Worm (Caenorhabditis elegans) whole organism, early embryonic: Measurements from ENCODE around the gene T04A8.18.

Source experiments
- B0310.2 ChIP-seq: sonication (generic microtip); optimal IDR thresholded peaks from 2 replicates; lab custom pipeline; 2016; ENCODE audit warnings: mild to moderate bottlenecking, missing genetic modification characterization, missing compliant biosample characterization
- F13C5.2 ChIP-seq: sonication (generic microtip); optimal IDR thresholded peaks from 2 replicates; lab custom pipeline; 2017; ENCODE audit warnings: mild to moderate bottlenecking, missing genetic modification characterization, inconsistent platforms, missing compliant biosample characterization
- aly-1 ChIP-seq: sonication (generic microtip); optimal IDR thresholded peaks from 2 replicates; lab custom pipeline; 2016; ENCODE audit warnings: missing genetic modification characterization, missing compliant biosample characterization
- ama-1 ChIP-seq: fragments of 150-350 bp; optimal IDR thresholded peaks from 2 replicates; lab custom pipeline; 2014
- ets-7 ChIP-seq: sonication (generic microtip); optimal IDR thresholded peaks from 2 replicates; lab custom pipeline; 2016; ENCODE audit warnings: missing genotype, missing genetic modification characterization, missing compliant biosample characterization
- hmg-4 ChIP-seq: fragments of 200-800 bp; sonication (Bioruptor generic); optimal IDR thresholded peaks from 2 replicates; lab custom pipeline; 2018; ENCODE audit warnings: mild to moderate bottlenecking, missing genetic modification characterization, missing compliant biosample characterization
- pes-1 ChIP-seq: fragments of 200-800 bp; sonication (Bioruptor generic); IDR thresholded peaks from 2 replicates; pipeline ENCODE4 v1.3.6; 2022; ENCODE audit warnings: missing genetic modification reagents, missing genetic modification characterization, missing compliant biosample characterization
- tbx-11 ChIP-seq: fragments of 200-800 bp; sonication (Bioruptor generic); IDR thresholded peaks from 2 replicates; pipeline ENCODE4 v1.3.6; 2022; ENCODE audit warnings: missing genetic modification characterization, missing compliant biosample characterization
- tra-4 ChIP-seq: sonication (generic microtip); optimal IDR thresholded peaks from 2 replicates; lab custom pipeline; 2017; ENCODE audit warnings: missing genetic modification characterization, missing compliant biosample characterization

ce11 chrIII:4731295-4731988, 22.4 kb downstream of the T04A8.18 start, which contains the start of gene F17C8.3:
- no peak for TF ChIP-seq pes-1 (GFP tag; lab: Robert Waterston, UW)
- no peak for TF ChIP-seq hmg-4
- no peak for TF ChIP-seq B0310.2 (tag; lab: Kevin White, UChicago)
- TF ChIP-seq ama-1 (lab: Kevin White, UChicago), result no peak
- TF ChIP-seq tbx-11 (GFP tag; lab: Robert Waterston, UW), result no peak
- no peak for TF ChIP-seq tra-4 (tag; lab: Kevin White, UChicago)
- TF ChIP-seq F13C5.2, result no peak
- TF ChIP-seq aly-1 (tag; lab: Kevin White, UChicago), result no peak
- no peak for TF ChIP-seq ets-7 (tag; lab: Kevin White, UChicago)
